Worm (Caenorhabditis elegans) whole organism, L4 larva: ENCODE data around the gene sre-6.

Experiments used
- D1046.2 ChIP-seq: fragments of 200-800 bp; sonication (Bioruptor generic); IDR thresholded peaks from 2 replicates; pipeline ENCODE4 v1.3.6; 2022; ENCODE audit warnings: missing genetic modification characterization, missing compliant biosample characterization
- F37D6.2 ChIP-seq: sonication (generic microtip); optimal IDR thresholded peaks from 2 replicates; lab custom pipeline; 2016; ENCODE audit warnings: mild to moderate bottlenecking, missing genetic modification characterization, missing compliant biosample characterization
- F49E8.2 ChIP-seq: sonication (generic microtip); optimal IDR thresholded peaks from 2 replicates; lab custom pipeline; 2016; ENCODE audit warnings: missing compliant biosample characterization, mild to moderate bottlenecking, missing genetic modification characterization, borderline replicate concordance
- ZK337.2 ChIP-seq: fragments of 200-800 bp; sonication (Bioruptor generic); IDR thresholded peaks from 2 replicates; pipeline ENCODE4 v1.3.6; 2022; ENCODE audit warnings: missing genetic modification reagents, missing genetic modification characterization, missing compliant biosample characterization
- ZK546.5 ChIP-seq, 2 experiments: sonication (generic microtip); optimal IDR thresholded peaks; 2 replicates each; lab custom pipeline; 2017; ENCODE audit warnings: missing biosample characterization in 2 of 2, missing genetic modification characterization in 2 of 2
- attf-4 ChIP-seq: sonication (generic microtip); optimal IDR thresholded peaks from 3 replicates; lab custom pipeline; 2017; ENCODE audit warnings: missing biosample characterization, missing genetic modification characterization
- ceh-28 ChIP-seq: fragments of 150-350 bp; optimal IDR thresholded peaks from 2 replicates; lab custom pipeline; 2014; ENCODE audit warnings: missing biosample characterization, missing genetic modification reagents, missing genetic modification characterization
- ceh-32 ChIP-seq: sonication (generic microtip); optimal IDR thresholded peaks from 2 replicates; lab custom pipeline; 2016; ENCODE audit warnings: mild to moderate bottlenecking, missing genetic modification characterization, missing compliant biosample characterization; ENCODE audit not compliant: poor library complexity
- ceh-62 ChIP-seq: sonication (generic microtip); optimal IDR thresholded peaks from 2 replicates; lab custom pipeline; 2017; ENCODE audit warnings: missing biosample characterization, missing genetic modification characterization
- ceh-82 ChIP-seq: sonication (generic microtip); optimal IDR thresholded peaks from 2 replicates; lab custom pipeline; 2017; ENCODE audit warnings: missing biosample characterization, missing genetic modification characterization
- ctbp-1 ChIP-seq: fragments of 200-800 bp; sonication (Bioruptor generic); IDR thresholded peaks from 2 replicates; pipeline ENCODE4 v1.3.6; 2022; ENCODE audit warnings: missing genetic modification reagents, missing genetic modification characterization, missing compliant biosample characterization
- daf-16 ChIP-seq, 3 experiments: sonication (generic microtip); optimal IDR thresholded peaks; 2 replicates each; lab custom pipeline; 2016 to 2017; ENCODE audit warnings: missing genetic modification characterization in 3 of 3, missing genetic modification reagents in 3 of 3, mild to moderate bottlenecking in 2 of 3, missing compliant biosample characterization in 2 of 3, missing biosample characterization in 1 of 3, moderate library complexity in 1 of 3
- daf-19 ChIP-seq: fragments of 200-800 bp; sonication (Bioruptor generic); conservative IDR thresholded peaks from 2 replicates; pipeline ENCODE4 v1.3.6; 2022; ENCODE audit warnings: missing genetic modification characterization, missing compliant biosample characterization
- daf-8 ChIP-seq: fragments of 200-800 bp; sonication (Bioruptor generic); IDR thresholded peaks from 2 replicates; pipeline ENCODE4 v1.3.6; 2022; ENCODE audit warnings: missing genetic modification characterization, missing compliant biosample characterization
- dpl-1 ChIP-seq: fragments of 150-350 bp; optimal IDR thresholded peaks from 2 replicates; lab custom pipeline; 2014; ENCODE audit warnings: missing biosample characterization, missing genetic modification reagents, missing genetic modification characterization
- dve-1 ChIP-seq: sonication (generic microtip); optimal IDR thresholded peaks from 2 replicates; lab custom pipeline; 2017; ENCODE audit warnings: antibody characterized with exemption, mild to moderate bottlenecking, missing genetic modification characterization, missing compliant biosample characterization; ENCODE audit not compliant: insufficient read depth
- egl-27 ChIP-seq: sonication (generic microtip); optimal IDR thresholded peaks from 3 replicates; lab custom pipeline; 2017; ENCODE audit warnings: missing biosample characterization, missing genetic modification reagents, missing genetic modification characterization
- fkh-10 ChIP-seq: fragments of 150-350 bp; optimal IDR thresholded peaks from 2 replicates; lab custom pipeline; 2014; ENCODE audit warnings: missing biosample characterization, missing genetic modification reagents, missing genetic modification characterization
- hlh-30 ChIP-seq: sonication (generic microtip); optimal IDR thresholded peaks from 2 replicates; lab custom pipeline; 2017; ENCODE audit warnings: antibody characterized with exemption, mild to moderate bottlenecking, missing genetic modification characterization, missing compliant biosample characterization; ENCODE audit not compliant: insufficient read depth
- lin-39 ChIP-seq: fragments of 150-350 bp; optimal IDR thresholded peaks from 2 replicates; lab custom pipeline; 2014; ENCODE audit warnings: missing biosample characterization, missing genetic modification reagents, missing genetic modification characterization
- mdl-1 ChIP-seq, 2 experiments: fragments of 150-350 bp in 1 of 2; sonication (generic microtip) in 1 of 2; optimal IDR thresholded peaks; 2 replicates each; lab custom pipeline; 2014 to 2017; ENCODE audit warnings: missing biosample characterization in 2 of 2, missing genetic modification characterization in 2 of 2
- mep-1 ChIP-seq: fragments of 150-350 bp; sonication (generic microtip); optimal IDR thresholded peaks from 3 replicates; lab custom pipeline; 2014; ENCODE audit warnings: missing biosample characterization, missing genetic modification characterization
- mxl-2 ChIP-seq: fragments of 200-800 bp; sonication (Bioruptor generic); conservative IDR thresholded peaks from 2 replicates; pipeline ENCODE4 v1.3.6; 2022; ENCODE audit warnings: missing genetic modification reagents, missing genetic modification characterization, missing compliant biosample characterization
- mxl-3 ChIP-seq: fragments of 200-800 bp; sonication (Bioruptor generic); optimal IDR thresholded peaks from 2 replicates; lab custom pipeline; 2018; ENCODE audit warnings: mild to moderate bottlenecking, missing genetic modification characterization, missing compliant biosample characterization
- nhr-102 ChIP-seq: sonication (generic microtip); optimal IDR thresholded peaks from 2 replicates; lab custom pipeline; 2016; ENCODE audit warnings: mild to moderate bottlenecking, missing genetic modification characterization, moderate library complexity, missing compliant biosample characterization
- nhr-111 ChIP-seq: fragments of 200-800 bp; sonication (Bioruptor generic); optimal IDR thresholded peaks from 2 replicates; lab custom pipeline; 2018; ENCODE audit warnings: mild to moderate bottlenecking, missing genetic modification characterization, missing compliant biosample characterization
- nhr-42 ChIP-seq: fragments of 200-800 bp; sonication (Bioruptor generic); IDR thresholded peaks from 2 replicates; pipeline ENCODE4 v1.3.6; 2022; ENCODE audit warnings: missing genetic modification characterization, missing compliant biosample characterization
- nhr-48 ChIP-seq: sonication (generic microtip); optimal IDR thresholded peaks from 2 replicates; lab custom pipeline; 2016; ENCODE audit warnings: mild to moderate bottlenecking, missing genetic modification characterization, missing compliant biosample characterization
- nhr-6 ChIP-seq: fragments of 150-350 bp; optimal IDR thresholded peaks from 2 replicates; lab custom pipeline; 2014; ENCODE audit warnings: missing biosample characterization, missing genetic modification characterization
- pha-4 ChIP-seq, 2 experiments: fragments of 150-350 bp in 1 of 2; fragments of 200-800 bp in 1 of 2; sonication (Bioruptor generic) in 1 of 2; IDR thresholded peaks in 1 of 2; optimal IDR thresholded peaks in 1 of 2; 2 replicates each; pipeline versions ENCODE4 v1.3.6 to Lab custom; 2014 to 2022; ENCODE audit warnings: missing genetic modification characterization in 2 of 2, missing genetic modification reagents in 2 of 2, missing biosample characterization in 1 of 2, missing compliant biosample characterization in 1 of 2
- rbr-2 ChIP-seq: sonication (generic microtip); optimal IDR thresholded peaks from 2 replicates; lab custom pipeline; 2016; ENCODE audit warnings: missing genotype, missing genetic modification characterization, missing compliant biosample characterization
- saeg-2 ChIP-seq: fragments of 200-800 bp; sonication (Bioruptor generic); IDR thresholded peaks from 2 replicates; pipeline ENCODE4 v1.3.6; 2022; ENCODE audit warnings: missing genetic modification reagents, missing genetic modification characterization, missing compliant biosample characterization
- sdz-12 ChIP-seq: fragments of 200-800 bp; sonication (Bioruptor generic); optimal IDR thresholded peaks from 2 replicates; lab custom pipeline; 2018; ENCODE audit warnings: mild to moderate bottlenecking, missing genetic modification characterization, missing compliant biosample characterization
- tag-97 ChIP-seq: fragments of 200-800 bp; sonication (Bioruptor generic); IDR thresholded peaks from 2 replicates; pipeline ENCODE4 v1.3.6; 2022; ENCODE audit warnings: missing genetic modification characterization, missing compliant biosample characterization
- unc-130 ChIP-seq: sonication (generic microtip); optimal IDR thresholded peaks from 2 replicates; lab custom pipeline; 2016; ENCODE audit warnings: missing genetic modification reagents, missing genetic modification characterization, missing compliant biosample characterization
- unc-39 ChIP-seq: sonication (generic microtip); optimal IDR thresholded peaks from 2 replicates; lab custom pipeline; 2017; ENCODE audit warnings: missing biosample characterization, missing genetic modification characterization
- unc-62 ChIP-seq, 3 experiments: fragments of 150-350 bp in 1 of 3; sonication (generic microtip); optimal IDR thresholded peaks in 2 of 3; peaks in 1 of 3; 1 replicate in 1 of 3; 2 replicates in 2 of 3; lab custom pipeline; 2014 to 2017; ENCODE audit warnings: missing biosample characterization in 3 of 3, missing genetic modification characterization in 3 of 3, missing genetic modification reagents in 3 of 3, missing genotype in 1 of 3
- vab-7 ChIP-seq: fragments of 200-800 bp; sonication (Bioruptor generic); IDR thresholded peaks from 2 replicates; pipeline ENCODE4 v1.3.6; 2022; ENCODE audit warnings: missing genetic modification reagents, missing genetic modification characterization, missing compliant biosample characterization

The sre-6 gene

ce11 chrV:10757128-10757527, 5.5 kb downstream of the sre-6 start (continued):
- no peak for TF ChIP-seq mxl-2 (GFP tag; lab: Robert Waterston, UW)
- TF ChIP-seq ceh-82 (tag; lab: Kevin White, UChicago): no peak
- TF ChIP-seq dpl-1 (GFP tag; lab: Kevin White, UChicago): no peak
- TF ChIP-seq daf-16 (GFP tag; optimal IDR thresholded peaks at IDR 0.05; lab: Kevin White, UChicago): no peak
- no peak for TF ChIP-seq daf-16 (tag; optimal IDR thresholded peaks at IDR 0.05; lab: Kevin White, UChicago)
- no peak for TF ChIP-seq vab-7 (GFP tag; lab: Robert Waterston, UW)
- peak in 1 of 2 experiments; percentile 44 for TF ChIP-seq unc-62 (GFP tag; optimal IDR thresholded peaks at IDR 0.05 in 1 of 2; lab: Kevin White, UChicago)
- no peak for TF ChIP-seq unc-62 (tag; optimal IDR thresholded peaks at IDR 0.05; lab: Kevin White, UChicago)
- no peak for TF ChIP-seq nhr-102 (tag; lab: Kevin White, UChicago)
- TF ChIP-seq unc-130 (GFP tag; lab: Kevin White, UChicago): no peak
- peak; percentile 10 for TF ChIP-seq mep-1 (tag; lab: Kevin White, UChicago)
- peak; percentile 3 for TF ChIP-seq mxl-3 (GFP tag; lab: Kevin White, UChicago)
- TF ChIP-seq ZK337.2 (GFP tag; lab: Robert Waterston, UW): no peak
- no peak for TF ChIP-seq D1046.2
- TF ChIP-seq egl-27 (tag; lab: Kevin White, UChicago): no peak
- TF ChIP-seq nhr-111 (GFP tag; lab: Kevin White, UChicago): no peak
- no peak for TF ChIP-seq nhr-48
- TF ChIP-seq nhr-6: no peak
- peak; percentile 24 for TF ChIP-seq hlh-30 (tag; lab: Kevin White, UChicago)
- no peak for TF ChIP-seq F37D6.2 (tag; lab: Kevin White, UChicago)
- no peak for TF ChIP-seq saeg-2 (GFP tag; lab: Robert Waterston, UW)
- TF ChIP-seq ceh-28 (tag; lab: Kevin White, UChicago): no peak
- no peak for TF ChIP-seq nhr-42 (GFP tag; lab: Robert Waterston, UW)
- TF ChIP-seq tag-97 (GFP tag; lab: Robert Waterston, UW): no peak

ce11 chrV:10756698-10757097, 5.9 kb downstream of the sre-6 start, which contains the start of gene irld-6:
irld-6 (minus strand) TSS chrV:10756798.
- TF ChIP-seq dpl-1 (GFP tag; lab: Kevin White, UChicago) (no peak), nhr-42 (GFP tag; lab: Robert Waterston, UW) (no peak), ZK546.5 (tag; optimal IDR thresholded peaks at IDR 0.05; lab: Kevin White, UChicago) (no peak), rbr-2 (no peak), unc-39 (no peak), daf-8 (no peak), saeg-2 (GFP tag; lab: Robert Waterston, UW) (no peak), mdl-1 (tag; optimal IDR thresholded peaks at IDR 0.05; lab: Kevin White, UChicago) (no peak), unc-130 (GFP tag; lab: Kevin White, UChicago) (no peak), daf-19 (GFP tag; lab: Robert Waterston, UW) (no peak), ZK337.2 (GFP tag; lab: Robert Waterston, UW) (no peak), attf-4 (tag; lab: Kevin White, UChicago) (no peak), dve-1 (tag; lab: Kevin White, UChicago) (no peak), fkh-10 (GFP tag; lab: Kevin White, UChicago) (no peak), nhr-111 (GFP tag; lab: Kevin White, UChicago) (no peak), nhr-102 (tag; lab: Kevin White, UChicago) (no peak)

- no peak for TF ChIP-seq tag-97 (GFP tag; lab: Robert Waterston, UW)
- TF ChIP-seq ceh-32 (tag; lab: Kevin White, UChicago): no peak
- no peak for TF ChIP-seq ceh-62 (tag; lab: Kevin White, UChicago)
- TF ChIP-seq sdz-12 (GFP tag; lab: Kevin White, UChicago): no peak
- TF ChIP-seq ctbp-1 (GFP tag; lab: Robert Waterston, UW): no peak
- TF ChIP-seq rbr-2: no peak
- no peak for TF ChIP-seq lin-39 (tag; lab: Kevin White, UChicago)
- no peak for TF ChIP-seq pha-4 (GFP tag; IDR thresholded peaks at IDR 0.05; lab: Robert Waterston, UW)
- TF ChIP-seq pha-4 (tag; optimal IDR thresholded peaks at IDR 0.05; lab: Kevin White, UChicago): no peak
- TF ChIP-seq F49E8.2: no peak
Observed at ce11 chrV:10754050-10754449, 8.5 kb downstream of the sre-6 start, which contains the start of gene F28H7.7. F28H7.7 (minus strand) TSS chrV:10754150.
